Worm (Caenorhabditis elegans): ENCODE measurements around the gene T07D4.5.
A peak's percentile ranks its signal among the peaks of the same experiment; 100 is the strongest.

DNA sequence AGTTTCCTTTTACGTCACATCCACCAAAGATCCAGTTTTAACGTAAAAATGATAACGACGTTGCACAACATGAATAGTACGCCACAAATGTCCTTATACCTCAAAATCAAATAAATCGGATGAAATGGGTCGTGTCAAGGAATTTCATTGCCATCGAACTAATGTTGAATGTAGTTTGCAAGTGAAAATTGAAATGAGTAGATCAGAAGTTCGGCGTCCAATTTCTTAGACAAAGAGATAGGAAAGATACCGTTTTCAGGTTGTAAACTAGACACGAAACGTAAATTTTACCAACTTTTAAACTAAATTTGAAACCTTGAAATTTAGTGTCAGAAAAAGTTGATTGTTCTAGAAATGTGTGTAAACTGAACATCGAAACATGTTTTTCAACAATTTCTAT is 29.3 kb downstream of the T07D4.5 start:
- TF ChIP-seq nhr-237 (tag; optimal IDR thresholded peaks at IDR 0.05): no peak
- TF ChIP-seq unc-62 (GFP tag; optimal IDR thresholded peaks at IDR 0.05 in 1 of 2): peak in 1 of 2 experiments; percentile 81
- TF ChIP-seq unc-62 (tag; optimal IDR thresholded peaks at IDR 0.05): no peak
- TF ChIP-seq mep-1 (tag; optimal IDR thresholded peaks at IDR 0.05): no peak
- TF ChIP-seq hlh-30 (tag; optimal IDR thresholded peaks at IDR 0.05; ENCODE audit: insufficient read depth): no peak
- TF ChIP-seq egl-27 (tag; optimal IDR thresholded peaks at IDR 0.05): no peak
- no peak for TF ChIP-seq ceh-20 (GFP tag; IDR thresholded peaks at IDR 0.05)
- TF ChIP-seq ztf-11 (tag; optimal IDR thresholded peaks at IDR 0.05): no peak
- TF ChIP-seq F44E2.7 (GFP tag; IDR thresholded peaks at IDR 0.05): no peak
